Worm (Caenorhabditis elegans): Measurements from ENCODE around the gene nit-1.

nit-1 gene

ce11 chrIII:3972687-3973086 lies 50.7 kb downstream of the nit-1 start, which contains the start of gene R10E9.4:
Gene R10E9.4 (minus strand): TSS chrIII:3972787.
- TF ChIP-seq unc-120 (tag; optimal IDR thresholded peaks at IDR 0.05; ENCODE audit: poor library complexity, severe bottlenecking) (no peak), sptf-1 (tag; optimal IDR thresholded peaks at IDR 0.05) (no peak), elt-3 (tag; optimal IDR thresholded peaks at IDR 0.05) (no peak), mep-1 (tag; optimal IDR thresholded peaks at IDR 0.05) (no peak), flh-1 (GFP tag; optimal IDR thresholded peaks at IDR 0.05) (no peak), drap-1 (GFP tag; optimal IDR thresholded peaks at IDR 0.05) (no peak), pha-4 (tag; optimal IDR thresholded peaks at IDR 0.05) (no peak), ceh-39 (tag; optimal IDR thresholded peaks at IDR 0.05) (no peak), unc-62 (GFP tag; optimal IDR thresholded peaks at IDR 0.05) (no peak), M03D4.4 (tag; optimal IDR thresholded peaks at IDR 0.05) (no peak), lsy-2 (tag; optimal IDR thresholded peaks at IDR 0.05) (no peak), ceh-83 (GFP tag; optimal IDR thresholded peaks at IDR 0.05) (no peak), mab-5 (tag; optimal IDR thresholded peaks at IDR 0.05) (no peak), ham-2 (GFP tag; optimal IDR thresholded peaks at IDR 0.05) (no peak), bed-3 (GFP tag; optimal IDR thresholded peaks at IDR 0.05) (no peak), sem-2 (GFP tag; optimal IDR thresholded peaks at IDR 0.05) (no peak), nhr-12 (tag; optimal IDR thresholded peaks at IDR 0.05) (no peak), nhr-28 (tag; optimal IDR thresholded peaks at IDR 0.05) (no peak), unc-39 (tag; optimal IDR thresholded peaks at IDR 0.05) (no peak), nhr-2 (tag; optimal IDR thresholded peaks at IDR 0.05) (no peak)
